Worm (Caenorhabditis elegans): ENCODE measurements around the gene zfp-2.

The zfp-2 gene

ce11 chrII:9601069-9601468, 43.6 kb downstream of the zfp-2 start (continued):
- TF ChIP-seq ztf-11 (tag; optimal IDR thresholded peaks at IDR 0.05) (no peak), pqm-1 (tag; optimal IDR thresholded peaks at IDR 0.05) (no peak), sptf-1 (tag; optimal IDR thresholded peaks at IDR 0.05) (no peak), pax-3 (tag; optimal IDR thresholded peaks at IDR 0.05) (no peak), efl-3 (GFP tag; optimal IDR thresholded peaks at IDR 0.05) (no peak), nhr-90 (tag; optimal IDR thresholded peaks at IDR 0.05; ENCODE audit: poor library complexity) (peak; percentile 87), nhr-28 (tag; optimal IDR thresholded peaks at IDR 0.05) (no peak), mef-2 (tag; optimal IDR thresholded peaks at IDR 0.05) (peak; percentile 27), nhr-77 (tag; optimal IDR thresholded peaks at IDR 0.05) (no peak), ztf-4 (tag; optimal IDR thresholded peaks at IDR 0.05) (peak; percentile 83), ceh-8 (GFP tag; optimal IDR thresholded peaks at IDR 0.05) (no peak), irx-1 (tag; optimal IDR thresholded peaks at IDR 0.05) (peak; percentile 66), hpl-2 (GFP tag; optimal IDR thresholded peaks at IDR 0.05) (peak; percentile 7), ceh-90 (tag; optimal IDR thresholded peaks at IDR 0.05) (no peak), fkh-4 (tag; optimal IDR thresholded peaks at IDR 0.05; ENCODE audit: borderline replicate concordance) (no peak), unc-98 (GFP tag; IDR thresholded peaks at IDR 0.05) (no peak), sox-4 (tag; optimal IDR thresholded peaks at IDR 0.05) (no peak), aly-2 (tag; optimal IDR thresholded peaks at IDR 0.05) (no peak), fkh-10 (GFP tag; optimal IDR thresholded peaks at IDR 0.05) (no peak), zip-4 (GFP tag; optimal IDR thresholded peaks at IDR 0.05) (peak; percentile 7), nhr-19 (GFP tag; conservative IDR thresholded peaks at IDR 0.05) (peak; percentile 94), nhr-84 (tag; optimal IDR thresholded peaks at IDR 0.05) (no peak), ama-1 (optimal IDR thresholded peaks at IDR 0.05) (peak; percentile 2), alr-1 (tag; optimal IDR thresholded peaks at IDR 0.05; ENCODE audit: borderline replicate concordance) (no peak), nhr-11 (tag; optimal IDR thresholded peaks at IDR 0.05) (peak; percentile 88), tlp-1 (tag; optimal IDR thresholded peaks at IDR 0.05) (no peak), zag-1 (tag; optimal IDR thresholded peaks at IDR 0.05) (no peak), dsc-1 (tag; optimal IDR thresholded peaks at IDR 0.05) (no peak), ceh-88 (GFP tag; IDR thresholded peaks at IDR 0.05) (0 out of 2 replicates have a peak, but pooled peaks have one; percentile 20), lin-35 (GFP tag; optimal IDR thresholded peaks at IDR 0.05) (peak; percentile 33 to 73), mdl-1 (tag; optimal IDR thresholded peaks at IDR 0.05) (peak in 1 of 2 experiments; percentile 96), mep-1 (tag; optimal IDR thresholded peaks at IDR 0.05) (peak; percentile 83), unc-86 (tag; optimal IDR thresholded peaks at IDR 0.05) (no peak), grh-1 (GFP tag; IDR thresholded peaks at IDR 0.05) (peak; percentile 55), ces-1 (GFP tag; optimal IDR thresholded peaks at IDR 0.05) (no peak), mab-9 (GFP tag; IDR thresholded peaks at IDR 0.05) (0 out of 2 replicates have a peak, but pooled peaks have one; percentile 21), elt-2 (tag; optimal IDR thresholded peaks at IDR 0.05) (no peak), C34B4.2 (tag; optimal IDR thresholded peaks at IDR 0.05) (no peak), lin-15B (tag; optimal IDR thresholded peaks at IDR 0.05) (no peak), ceh-82 (tag; optimal IDR thresholded peaks at IDR 0.05) (no peak), Y116A8C.19 (tag; optimal IDR thresholded peaks at IDR 0.05; ENCODE audit: borderline replicate concordance) (no peak), hlh-4 (tag; optimal IDR thresholded peaks at IDR 0.05) (no peak), C04F5.9 (tag; optimal IDR thresholded peaks at IDR 0.05) (no peak), fos-1 (tag; optimal IDR thresholded peaks at IDR 0.05) (peak; percentile 22), lin-13 (GFP tag; optimal IDR thresholded peaks at IDR 0.05) (peak; percentile 65), C16A3.4 (tag; optimal IDR thresholded peaks at IDR 0.05) (peak; percentile 61), tbx-2 (tag; optimal IDR thresholded peaks at IDR 0.05) (peak; percentile 73), jun-1 (tag; optimal IDR thresholded peaks at IDR 0.05) (peak; percentile 27), ceh-63 (GFP tag; optimal IDR thresholded peaks at IDR 0.05) (no peak), nhr-20 (tag; optimal IDR thresholded peaks at IDR 0.05) (peak; percentile 96)

Measured in whole organism, L1 larva.